Fruit fly (Drosophila melanogaster): ENCODE results near the gene CG14417.

The CG14417 gene

DNA sequence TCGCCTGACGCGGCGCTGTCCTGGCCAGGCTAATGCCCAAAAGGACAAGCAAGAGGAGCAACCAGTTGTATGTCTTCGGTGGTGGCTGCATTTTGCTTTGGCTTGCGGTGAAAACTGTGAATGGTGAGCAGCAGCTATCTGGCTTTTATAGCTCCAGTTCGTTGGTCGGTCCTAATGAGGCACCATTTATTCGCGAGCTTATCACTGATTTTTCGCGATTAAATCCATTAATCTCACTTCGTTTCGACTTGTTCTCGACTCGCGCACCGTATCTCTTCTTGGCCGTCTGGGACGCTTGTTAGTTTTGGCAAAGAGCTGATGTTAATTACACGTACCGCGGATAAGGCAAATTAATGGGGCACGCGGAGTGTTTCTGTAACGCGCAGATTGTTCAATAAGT is at the start of gene CG14417:
Gene CG14417, minus strand, starts transcription at position 101 of the 400 bp plus-strand sequence.
- no peak for TF ChIP-seq CG7045 (GFP tag; optimal IDR thresholded peaks at IDR 0.05)
- TF ChIP-seq Hr96 (GFP tag; optimal IDR thresholded peaks at IDR 0.05) = no peak
- TF ChIP-seq tj (GFP tag; optimal IDR thresholded peaks at IDR 0.05) = no peak
- no peak for TF ChIP-seq cic (GFP tag; optimal IDR thresholded peaks at IDR 0.05)
- no peak for TF ChIP-seq CG11617 (GFP tag; optimal IDR thresholded peaks at IDR 0.05)
- no peak for TF ChIP-seq CG7101 (tag; optimal IDR thresholded peaks at IDR 0.05)
- TF ChIP-seq CG12768 (GFP tag; optimal IDR thresholded peaks at IDR 0.05) = no peak
- TF ChIP-seq ovo (GFP tag; optimal IDR thresholded peaks at IDR 0.05) = no peak
- TF ChIP-seq pad (GFP tag; optimal IDR thresholded peaks at IDR 0.05) = no peak
- TF ChIP-seq cnc (optimal IDR thresholded peaks at IDR 0.05) = no peak
- no peak for TF ChIP-seq kay (GFP tag; ENCODE audit: borderline replicate concordance)
- no peak for TF ChIP-seq Mnt (GFP tag; optimal IDR thresholded peaks at IDR 0.05)
- TF ChIP-seq bab1 (GFP tag; optimal IDR thresholded peaks at IDR 0.05) = no peak
- no peak for TF ChIP-seq Crg-1 (GFP tag; optimal IDR thresholded peaks at IDR 0.05)
- TF ChIP-seq CG1620 (GFP tag; optimal IDR thresholded peaks at IDR 0.05) = no peak
- no peak for TF ChIP-seq toe (GFP tag; optimal IDR thresholded peaks at IDR 0.05)
- no peak for TF ChIP-seq CG33017 (tag; optimal IDR thresholded peaks at IDR 0.05)
- TF ChIP-seq Clk (GFP tag; optimal IDR thresholded peaks at IDR 0.05) = no peak

- TF ChIP-seq CG7101 (tag; optimal IDR thresholded peaks at IDR 0.05) (no peak), CG7045 (GFP tag; optimal IDR thresholded peaks at IDR 0.05) (no peak), cic (GFP tag; optimal IDR thresholded peaks at IDR 0.05) (no peak), CG14711 (tag; optimal IDR thresholded peaks at IDR 0.05) (no peak), CG33017 (tag; optimal IDR thresholded peaks at IDR 0.05) (no peak), Hr96 (GFP tag; optimal IDR thresholded peaks at IDR 0.05) (no peak), CG12768 (GFP tag; optimal IDR thresholded peaks at IDR 0.05) (no peak), toe (GFP tag; optimal IDR thresholded peaks at IDR 0.05) (no peak), tj (GFP tag; optimal IDR thresholded peaks at IDR 0.05) (no peak), Mnt (GFP tag; optimal IDR thresholded peaks at IDR 0.05) (no peak), ovo (GFP tag; optimal IDR thresholded peaks at IDR 0.05) (no peak), CG5204 (GFP tag; optimal IDR thresholded peaks at IDR 0.05) (no peak), CG1620 (GFP tag; optimal IDR thresholded peaks at IDR 0.05) (no peak), pad (GFP tag; optimal IDR thresholded peaks at IDR 0.05) (no peak), cnc (optimal IDR thresholded peaks at IDR 0.05) (no peak)
Measured at dm6 chrX:2919742-2920141, 43.4 kb upstream of the CG14417 start, which contains the start of gene CG3588. CG3588 (plus strand) TSS chrX:2919770.

dm6 chrX:2918551-2918950 is 42.2 kb upstream of the CG14417 start:
- TF ChIP-seq CG12768 (GFP tag; optimal IDR thresholded peaks at IDR 0.05) = no peak
- TF ChIP-seq ovo (GFP tag; optimal IDR thresholded peaks at IDR 0.05) = no peak
- no peak for TF ChIP-seq cnc (optimal IDR thresholded peaks at IDR 0.05)
- TF ChIP-seq CG1620 (GFP tag; optimal IDR thresholded peaks at IDR 0.05) = no peak
- no peak for TF ChIP-seq Crg-1 (GFP tag; optimal IDR thresholded peaks at IDR 0.05)
- no peak for TF ChIP-seq CG7045 (GFP tag; optimal IDR thresholded peaks at IDR 0.05)
- TF ChIP-seq toe (GFP tag; optimal IDR thresholded peaks at IDR 0.05) = no peak
- no peak for TF ChIP-seq CG11617 (GFP tag; optimal IDR thresholded peaks at IDR 0.05)

DNA sequence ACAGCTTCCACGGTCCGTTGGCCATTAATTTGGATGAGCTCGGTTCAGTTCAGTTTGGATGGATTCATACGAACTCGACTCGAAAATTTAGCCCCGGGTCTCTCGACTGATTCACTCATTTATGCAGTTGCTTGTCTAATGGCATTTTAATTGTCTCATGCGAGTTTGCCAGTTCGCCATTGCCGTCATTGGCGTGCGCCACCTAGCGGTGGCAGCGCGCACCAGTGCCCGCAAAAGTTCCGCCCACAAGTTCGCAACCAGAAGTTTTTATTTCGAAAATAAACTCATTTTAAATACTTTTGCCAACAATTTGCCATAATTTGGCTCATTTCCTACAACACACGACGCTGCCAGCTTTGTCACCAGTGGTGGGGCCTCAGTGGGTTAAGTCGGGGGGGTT is 38.8 kb upstream of the CG14417 start:
- TF ChIP-seq tj (GFP tag; optimal IDR thresholded peaks at IDR 0.05) (no peak), ovo (GFP tag; optimal IDR thresholded peaks at IDR 0.05) (no peak), CG1620 (GFP tag; optimal IDR thresholded peaks at IDR 0.05) (no peak), CG12768 (GFP tag; optimal IDR thresholded peaks at IDR 0.05) (no peak), pad (GFP tag; optimal IDR thresholded peaks at IDR 0.05) (no peak), CG7045 (GFP tag; optimal IDR thresholded peaks at IDR 0.05) (no peak), kay (GFP tag; ENCODE audit: borderline replicate concordance) (no peak), CG33017 (tag; optimal IDR thresholded peaks at IDR 0.05) (no peak), CG14711 (tag; optimal IDR thresholded peaks at IDR 0.05) (no peak), Hr96 (GFP tag; optimal IDR thresholded peaks at IDR 0.05) (no peak), cic (GFP tag; optimal IDR thresholded peaks at IDR 0.05) (no peak), cnc (optimal IDR thresholded peaks at IDR 0.05) (no peak)

DNA sequence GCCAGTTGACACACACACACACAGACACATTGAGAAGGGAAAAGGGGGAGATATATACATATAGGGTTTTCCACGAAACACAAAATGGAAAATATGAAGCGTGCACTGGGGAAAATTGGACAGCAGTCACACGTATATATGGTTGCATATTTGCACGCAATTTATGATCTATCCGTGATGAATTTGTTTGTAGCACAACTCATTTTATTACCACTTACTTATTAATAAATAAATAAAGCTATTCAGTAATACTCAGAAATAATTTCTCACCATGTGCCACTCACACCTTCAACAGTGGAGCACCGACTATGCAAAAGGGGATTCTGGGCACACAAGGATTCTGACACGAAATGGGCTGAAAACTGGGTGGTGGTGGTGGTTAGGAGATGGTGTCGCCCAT is 37.8 kb upstream of the CG14417 start:
- TF ChIP-seq CG7101 (tag; optimal IDR thresholded peaks at IDR 0.05) (no peak), pad (GFP tag; optimal IDR thresholded peaks at IDR 0.05) (no peak), CG5204 (GFP tag; optimal IDR thresholded peaks at IDR 0.05) (no peak), cic (GFP tag; optimal IDR thresholded peaks at IDR 0.05) (no peak), ovo (GFP tag; optimal IDR thresholded peaks at IDR 0.05) (no peak), tj (GFP tag; optimal IDR thresholded peaks at IDR 0.05) (no peak), Crg-1 (GFP tag; optimal IDR thresholded peaks at IDR 0.05) (no peak), kay (GFP tag; ENCODE audit: borderline replicate concordance) (no peak), CG14711 (tag; optimal IDR thresholded peaks at IDR 0.05) (no peak), cnc (optimal IDR thresholded peaks at IDR 0.05) (no peak), CG33017 (tag; optimal IDR thresholded peaks at IDR 0.05) (no peak), CG12768 (GFP tag; optimal IDR thresholded peaks at IDR 0.05) (no peak), CG11617 (GFP tag; optimal IDR thresholded peaks at IDR 0.05) (no peak)

DNA sequence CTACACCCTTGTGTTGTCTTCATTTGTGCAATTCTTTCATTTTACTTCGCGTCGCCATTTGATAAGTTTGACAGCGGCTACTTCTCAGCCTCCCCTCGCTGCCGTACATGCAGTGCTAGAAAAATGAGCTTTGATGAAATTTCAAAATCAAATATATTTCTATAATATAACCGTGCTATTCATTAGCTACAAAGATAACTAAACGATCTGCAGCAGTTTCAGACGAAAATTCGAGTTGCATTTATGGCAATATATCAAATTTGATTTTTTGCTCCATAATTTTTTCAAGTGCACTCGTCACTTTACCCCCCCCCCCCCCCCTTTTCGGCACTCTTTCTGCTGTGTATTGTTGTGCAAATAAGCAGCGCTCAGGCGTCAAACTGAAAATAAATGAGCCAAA is 36.2 kb upstream of the CG14417 start:
- TF ChIP-seq Hr96 (GFP tag; optimal IDR thresholded peaks at IDR 0.05) (no peak), CG7045 (GFP tag; optimal IDR thresholded peaks at IDR 0.05) (no peak), CG7101 (tag; optimal IDR thresholded peaks at IDR 0.05) (no peak), toe (GFP tag; optimal IDR thresholded peaks at IDR 0.05) (no peak), tj (GFP tag; optimal IDR thresholded peaks at IDR 0.05) (no peak), Crg-1 (GFP tag; optimal IDR thresholded peaks at IDR 0.05) (no peak), Clk (GFP tag; optimal IDR thresholded peaks at IDR 0.05) (no peak), bab1 (GFP tag; optimal IDR thresholded peaks at IDR 0.05) (no peak), ovo (GFP tag; optimal IDR thresholded peaks at IDR 0.05) (no peak), CG1620 (GFP tag; optimal IDR thresholded peaks at IDR 0.05) (no peak), Mnt (GFP tag; optimal IDR thresholded peaks at IDR 0.05) (no peak), CG11617 (GFP tag; optimal IDR thresholded peaks at IDR 0.05) (no peak), CG14711 (tag; optimal IDR thresholded peaks at IDR 0.05) (no peak), pad (GFP tag; optimal IDR thresholded peaks at IDR 0.05) (no peak), cic (GFP tag; optimal IDR thresholded peaks at IDR 0.05) (no peak), CG5204 (GFP tag; optimal IDR thresholded peaks at IDR 0.05) (no peak)

Measured in whole organism, adult.